Worm (Caenorhabditis elegans): Measurements from ENCODE around the gene T10G3.1.
A peak's percentile ranks its signal among the peaks of the same experiment; 100 is the strongest.

T10G3.1 gene

DNA sequence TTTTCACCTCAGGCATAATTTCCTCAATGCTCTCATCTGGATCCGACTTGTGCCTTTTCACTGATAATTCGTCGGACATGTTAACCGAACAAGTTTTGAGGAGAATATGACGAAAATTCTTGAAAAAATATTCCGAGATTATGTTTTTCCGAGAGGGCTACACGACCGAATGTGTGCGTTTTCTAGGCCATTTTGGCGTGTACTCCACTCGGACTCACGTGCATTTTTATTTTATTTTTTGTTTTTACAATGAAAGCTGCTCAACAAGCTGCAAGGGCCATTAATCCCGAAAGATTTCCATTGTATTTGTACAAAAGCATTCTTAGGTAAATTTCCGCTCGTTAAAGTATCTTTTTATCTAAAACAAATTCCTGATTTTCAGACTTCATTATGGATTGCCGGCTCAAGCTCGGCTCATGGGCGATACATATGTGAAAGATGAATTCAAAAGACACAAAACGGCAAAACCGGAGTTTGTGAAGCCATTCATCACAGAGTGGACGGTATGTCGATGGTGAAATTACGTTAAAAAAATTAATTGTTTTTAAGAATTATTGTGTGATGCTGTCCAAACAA is 5.2 kb downstream of the T10G3.1 start, which contains the start of the genes F25H9.6 and F25H9.7 (continued):
- no peak for TF ChIP-seq nhr-90 (tag; optimal IDR thresholded peaks at IDR 0.05)
- 0 out of 2 replicates have a peak, but pooled peaks have one; percentile 57 for TF ChIP-seq Y56A3A.18 (GFP tag; IDR thresholded peaks at IDR 0.05)
- TF ChIP-seq ztf-22 (GFP tag; optimal IDR thresholded peaks at IDR 0.05), result peak; percentile 39
- no peak for TF ChIP-seq snpc-4 (GFP tag; optimal IDR thresholded peaks at IDR 0.05)
- peak in 1 of 4 experiments; percentile 54 for TF ChIP-seq snpc-4 (tag; optimal IDR thresholded peaks at IDR 0.05)
- peak; percentile 12 for TF ChIP-seq ztf-18 (tag; optimal IDR thresholded peaks at IDR 0.05)
- no peak for TF ChIP-seq ama-1 (optimal IDR thresholded peaks at IDR 0.05)
- TF ChIP-seq ama-1 (GFP tag; optimal IDR thresholded peaks at IDR 0.05), result peak in 1 of 2 experiments; percentile 63
- TF ChIP-seq akir-1 (GFP tag; optimal IDR thresholded peaks at IDR 0.05), result peak; percentile 91
- TF ChIP-seq lin-35 (GFP tag; optimal IDR thresholded peaks at IDR 0.05), result peak in 1 of 3 experiments; percentile 64
- TF ChIP-seq F57A8.1 (GFP tag; optimal IDR thresholded peaks at IDR 0.05), result no peak
- peak; percentile 58 for TF ChIP-seq tbp1 (GFP tag; optimal IDR thresholded peaks at IDR 0.05)
- TF ChIP-seq nhr-80 (tag; optimal IDR thresholded peaks at IDR 0.05), result no peak
- no peak for TF ChIP-seq aptf-3 (GFP tag; IDR thresholded peaks at IDR 0.05)
- peak; percentile 88; the same call in 1 of the 2 replicates for TF ChIP-seq dox-1 (GFP tag; IDR thresholded peaks at IDR 0.05)
- TF ChIP-seq nfya-2 (GFP tag; IDR thresholded peaks at IDR 0.05), result no peak
- no peak for TF ChIP-seq ets-4 (GFP tag; optimal IDR thresholded peaks at IDR 0.05)
- no peak for TF ChIP-seq sptf-2 (GFP tag; optimal IDR thresholded peaks at IDR 0.05)
- TF ChIP-seq tbx-9 (tag; optimal IDR thresholded peaks at IDR 0.05; ENCODE audit: borderline replicate concordance), result no peak
- TF ChIP-seq ccch-3 (GFP tag; optimal IDR thresholded peaks at IDR 0.05), result peak; percentile 99
- TF ChIP-seq rcor-1 (GFP tag; IDR thresholded peaks at IDR 0.05), result peak; percentile 73
- TF ChIP-seq hmg-1.2 (GFP tag; IDR thresholded peaks at IDR 0.05), result 0 out of 2 replicates have a peak, but pooled peaks have one; percentile 29
- TF ChIP-seq C17E4.6 (GFP tag; IDR thresholded peaks at IDR 0.05), result peak; percentile 24; the same call in 1 of the 2 replicates
- TF ChIP-seq hlh-26 (GFP tag; conservative IDR thresholded peaks at IDR 0.05), result no peak
- no peak for TF ChIP-seq C06A6.2 (GFP tag; conservative IDR thresholded peaks at IDR 0.05)
- peak; percentile 79 for TF ChIP-seq ceh-100 (GFP tag; IDR thresholded peaks at IDR 0.05)
- TF ChIP-seq sea-2 (GFP tag; IDR thresholded peaks at IDR 0.05), result peak; percentile 47; the same call in 1 of the 2 replicates
- peak; percentile 65 for TF ChIP-seq lin-54 (GFP tag; optimal IDR thresholded peaks at IDR 0.05)
- peak; percentile 82 for TF ChIP-seq hmg-20 (GFP tag; IDR thresholded peaks at IDR 0.05)
- TF ChIP-seq F49E8.2 (tag; optimal IDR thresholded peaks at IDR 0.05; ENCODE audit: insufficient read depth), result no peak
- no peak for TF ChIP-seq mxl-1 (tag; optimal IDR thresholded peaks at IDR 0.05)
- TF ChIP-seq hsf-1 (GFP tag; IDR thresholded peaks at IDR 0.05), result peak; percentile 60; the same call in 1 of the 2 replicates
- TF ChIP-seq lag-1 (GFP tag; IDR thresholded peaks at IDR 0.05), result no peak
- no peak for TF ChIP-seq snpc-1.1 (tag; optimal IDR thresholded peaks at IDR 0.05; ENCODE audit: insufficient read depth)
- TF ChIP-seq ztf-28 (GFP tag; IDR thresholded peaks at IDR 0.05), result 0 out of 2 replicates have a peak, but pooled peaks have one; percentile 70
- peak; percentile 24 for TF ChIP-seq F57C9.4 (tag; optimal IDR thresholded peaks at IDR 0.05)
- no peak; the same call in 1 of the 2 replicates for TF ChIP-seq madf-3 (GFP tag; IDR thresholded peaks at IDR 0.05)
- peak; percentile 42 for TF ChIP-seq B0035.1 (tag; optimal IDR thresholded peaks at IDR 0.05)
- TF ChIP-seq T07F8.4 (tag; optimal IDR thresholded peaks at IDR 0.05), result no peak
- TF ChIP-seq F39B2.1 (GFP tag; IDR thresholded peaks at IDR 0.05), result 0 out of 2 replicates have a peak, but pooled peaks have one; percentile 45
- TF ChIP-seq xnd-1 (tag; optimal IDR thresholded peaks at IDR 0.05), result peak; percentile 44
- peak; percentile 82 for TF ChIP-seq mcd-1 (GFP tag; IDR thresholded peaks at IDR 0.05)
- TF ChIP-seq fkh-3 (tag; optimal IDR thresholded peaks at IDR 0.05), result no peak
- TF ChIP-seq nhr-179 (tag; optimal IDR thresholded peaks at IDR 0.05), result no peak
- TF ChIP-seq nfyb-1 (GFP tag; IDR thresholded peaks at IDR 0.05), result peak; percentile 81
- TF ChIP-seq Y79H2A.3 (GFP tag; conservative IDR thresholded peaks at IDR 0.05), result no peak
- TF ChIP-seq F33H1.4 (GFP tag; IDR thresholded peaks at IDR 0.05), result peak; percentile 58
- TF ChIP-seq nhr-27 (tag; optimal IDR thresholded peaks at IDR 0.05), result peak; percentile 46

Data from whole organism, young adult.